Fruit fly (Drosophila melanogaster) whole organism, embryonic: ENCODE results near the gene nonA.

Experiments used
- ATbp ChIP-seq: fragments of 200-800 bp; sonication (Bioruptor generic); optimal IDR thresholded peaks from 2 replicates; lab custom pipeline; 2017; ENCODE audit warnings: missing biosample characterization, mild to moderate bottlenecking, missing genetic modification characterization, missing genetic modification reagents
- Blimp-1 ChIP-seq: fragments of 200-800 bp; sonication (Bioruptor generic); optimal IDR thresholded peaks from 3 replicates; lab custom pipeline; 2018; ENCODE audit warnings: missing biosample characterization, missing genetic modification characterization, mild to moderate bottlenecking, moderate library complexity, missing genetic modification reagents
- CG10147 ChIP-seq: fragments of 200-800 bp; sonication (Bioruptor generic); optimal IDR thresholded peaks from 2 replicates; lab custom pipeline; 2019; ENCODE audit warnings: missing biosample characterization, mild to moderate bottlenecking, missing genetic modification characterization, moderate library complexity
- CG10565 ChIP-seq: fragments of 200-800 bp; sonication (Bioruptor generic); optimal IDR thresholded peaks from 3 replicates; lab custom pipeline; 2016; ENCODE audit warnings: missing biosample characterization, mild to moderate bottlenecking, missing genetic modification characterization
- CG11560 ChIP-seq: fragments of 200-800 bp; sonication (Bioruptor generic); IDR thresholded peaks from 3 replicates; pipeline ENCODE4 v1.3.6; 2022; ENCODE audit warnings: missing biosample characterization, missing genetic modification characterization
- CG12236 ChIP-seq: fragments of 200-800 bp; sonication (Bioruptor generic); optimal IDR thresholded peaks from 2 replicates; lab custom pipeline; 2016; ENCODE audit warnings: missing biosample characterization, missing genetic modification characterization
- CG12299 ChIP-seq: fragments of 200-800 bp; sonication (Bioruptor generic); optimal IDR thresholded peaks from 2 replicates; lab custom pipeline; 2018; ENCODE audit warnings: missing biosample characterization, mild to moderate bottlenecking, missing genetic modification characterization
- CG12942 ChIP-seq: fragments of 200-800 bp; sonication (Bioruptor generic); optimal IDR thresholded peaks from 3 replicates; lab custom pipeline; 2016; ENCODE audit warnings: missing biosample characterization, missing genetic modification characterization
- CG18476 ChIP-seq: fragments of 200-800 bp; sonication (Bioruptor generic); optimal IDR thresholded peaks from 2 replicates; lab custom pipeline; 2016; ENCODE audit warnings: missing biosample characterization, mild to moderate bottlenecking, missing genetic modification characterization
- CG18599 ChIP-seq: fragments of 200-800 bp; sonication (Bioruptor generic); optimal IDR thresholded peaks from 3 replicates; lab custom pipeline; 2017; ENCODE audit warnings: missing biosample characterization, missing genetic modification characterization, mild to moderate bottlenecking, moderate library complexity, missing genetic modification reagents
- CG18764 ChIP-seq: fragments of 200-800 bp; sonication (Bioruptor generic); optimal IDR thresholded peaks from 3 replicates; lab custom pipeline; 2016; ENCODE audit warnings: missing biosample characterization, missing genetic modification characterization
- CG34224 ChIP-seq: fragments of 200-800 bp; sonication (Bioruptor generic); IDR thresholded peaks from 3 replicates; pipeline ENCODE4 v1.3.6; 2022; ENCODE audit warnings: missing biosample characterization, missing genetic modification characterization; ENCODE audit not compliant: partially characterized antibody
- CG42726 ChIP-seq: fragments of 200-800 bp; sonication (Bioruptor generic); IDR thresholded peaks from 2 replicates; pipeline ENCODE4 v1.3.6; 2022; ENCODE audit warnings: missing biosample characterization, missing genetic modification characterization; ENCODE audit not compliant: partially characterized antibody
- CG4820 ChIP-seq: fragments of 200-800 bp; sonication (Bioruptor generic); optimal IDR thresholded peaks from 3 replicates; lab custom pipeline; 2016; ENCODE audit warnings: missing biosample characterization, missing genetic modification characterization
- CG6254 ChIP-seq: fragments of 200-800 bp; sonication (Bioruptor generic); optimal IDR thresholded peaks from 3 replicates; lab custom pipeline; 2017; ENCODE audit warnings: mild to moderate bottlenecking, missing biosample characterization, missing genetic modification reagents, missing genetic modification characterization
- CG6683 ChIP-seq: fragments of 200-800 bp; sonication (Bioruptor generic); optimal IDR thresholded peaks from 2 replicates; lab custom pipeline; 2017; ENCODE audit warnings: missing biosample characterization, mild to moderate bottlenecking, missing genetic modification characterization, missing genetic modification reagents
- CG6765 ChIP-seq: fragments of 200-800 bp; sonication (Bioruptor generic); optimal IDR thresholded peaks from 3 replicates; lab custom pipeline; 2017; ENCODE audit warnings: missing biosample characterization, mild to moderate bottlenecking, missing genetic modification characterization
- CG6813 ChIP-seq: fragments of 200-800 bp; sonication (Bioruptor generic); optimal IDR thresholded peaks from 2 replicates; lab custom pipeline; 2017; ENCODE audit warnings: missing biosample characterization, missing genetic modification characterization, mild to moderate bottlenecking, moderate library complexity, missing genetic modification reagents
- CG7271 ChIP-seq: fragments of 200-800 bp; sonication (Bioruptor generic); optimal IDR thresholded peaks from 2 replicates; lab custom pipeline; 2018; ENCODE audit warnings: missing biosample characterization, mild to moderate bottlenecking, missing genetic modification characterization, moderate library complexity
- CG8359 ChIP-seq: fragments of 200-800 bp; sonication (Bioruptor generic); optimal IDR thresholded peaks from 2 replicates; lab custom pipeline; 2017; ENCODE audit warnings: missing biosample characterization, mild to moderate bottlenecking, missing genetic modification characterization, borderline replicate concordance
- CG8388 ChIP-seq: fragments of 200-800 bp; sonication (Bioruptor generic); optimal IDR thresholded peaks from 2 replicates; lab custom pipeline; 2019; ENCODE audit warnings: missing biosample characterization, mild to moderate bottlenecking, missing genetic modification characterization, moderate library complexity
- CG8924 ChIP-seq: fragments of 200-800 bp; optimal IDR thresholded peaks from 3 replicates; lab custom pipeline; 2019; ENCODE audit warnings: missing biosample characterization, mild to moderate bottlenecking, missing genetic modification characterization, moderate library complexity
- CG8944 ChIP-seq: fragments of 200-800 bp; sonication (Bioruptor generic); optimal IDR thresholded peaks from 3 replicates; lab custom pipeline; 2016; ENCODE audit warnings: missing biosample characterization, missing genetic modification characterization
- CG9797 ChIP-seq: fragments of 200-800 bp; sonication (Bioruptor generic); optimal IDR thresholded peaks from 3 replicates; lab custom pipeline; 2018; ENCODE audit warnings: missing biosample characterization, mild to moderate bottlenecking, missing genetic modification characterization
- CG9817 ChIP-seq: fragments of 200-800 bp; sonication (Bioruptor generic); optimal IDR thresholded peaks from 2 replicates; lab custom pipeline; 2018; ENCODE audit warnings: missing biosample characterization, mild to moderate bottlenecking, missing genetic modification characterization, moderate library complexity
- CTCF ChIP-seq: fragments of 200-800 bp; sonication (Bioruptor generic); optimal IDR thresholded peaks from 2 replicates; lab custom pipeline; 2017; ENCODE audit warnings: missing biosample characterization, mild to moderate bottlenecking, missing genetic modification characterization, moderate library complexity
- Chrac-16 ChIP-seq: fragments of 200-800 bp; sonication (Bioruptor generic); optimal IDR thresholded peaks from 3 replicates; lab custom pipeline; 2016; ENCODE audit warnings: missing biosample characterization, missing genetic modification characterization
- CrebB ChIP-seq: fragments of 200-800 bp; sonication (Bioruptor generic); optimal IDR thresholded peaks from 3 replicates; lab custom pipeline; 2018; ENCODE audit warnings: missing biosample characterization, mild to moderate bottlenecking, missing genetic modification characterization
- Doc3 ChIP-seq: fragments of 200-800 bp; sonication (Bioruptor generic); IDR thresholded peaks from 3 replicates; pipeline ENCODE4 v1.3.6; 2022; ENCODE audit warnings: missing biosample characterization, missing genetic modification characterization; ENCODE audit not compliant: partially characterized antibody
- Gsc ChIP-seq: fragments of 200-800 bp; sonication (Bioruptor generic); IDR thresholded peaks from 2 replicates; pipeline ENCODE4 v1.3.6; 2022; ENCODE audit warnings: missing biosample characterization, missing genetic modification characterization
- Hmx ChIP-seq: fragments of 200-800 bp; sonication (Bioruptor generic); optimal IDR thresholded peaks from 2 replicates; lab custom pipeline; 2016; ENCODE audit warnings: missing biosample characterization, missing genetic modification characterization
- Hsf ChIP-seq: fragments of 200-800 bp; sonication (Bioruptor generic); optimal IDR thresholded peaks from 3 replicates; lab custom pipeline; 2016; ENCODE audit warnings: missing biosample characterization, missing genetic modification characterization
- NC2β ChIP-seq: fragments of 200-800 bp; sonication (Bioruptor generic); optimal IDR thresholded peaks from 2 replicates; lab custom pipeline; 2016; ENCODE audit warnings: missing biosample characterization, missing genetic modification characterization
- Oaz ChIP-seq: fragments of 200-800 bp; sonication (Bioruptor generic); IDR thresholded peaks from 2 replicates; pipeline ENCODE4 v1.3.6; 2022; ENCODE audit warnings: missing biosample characterization, missing genetic modification characterization
- Side ChIP-seq: fragments of 200-800 bp; sonication (Bioruptor generic); optimal IDR thresholded peaks from 2 replicates; lab custom pipeline; 2016; ENCODE audit warnings: missing biosample characterization, missing genetic modification characterization
- Spps ChIP-seq: fragments of 200-800 bp; sonication (Bioruptor generic); optimal IDR thresholded peaks from 2 replicates; lab custom pipeline; 2018; ENCODE audit warnings: missing biosample characterization, mild to moderate bottlenecking, missing genetic modification characterization
- Taf1 ChIP-seq: fragments of 200-800 bp; sonication (Bioruptor generic); IDR thresholded peaks from 2 replicates; pipeline ENCODE4 v1.3.6; 2022; ENCODE audit warnings: missing biosample characterization, missing genetic modification characterization
- ase ChIP-seq: fragments of 200-800 bp; sonication (Bioruptor generic); IDR thresholded peaks from 3 replicates; pipeline ENCODE4 v1.3.6; 2022; ENCODE audit warnings: missing biosample characterization, missing genetic modification characterization
- bigmax ChIP-seq: fragments of 200-800 bp; sonication (Bioruptor generic); optimal IDR thresholded peaks from 2 replicates; lab custom pipeline; 2018; ENCODE audit warnings: missing biosample characterization, mild to moderate bottlenecking, missing genetic modification characterization
- cg ChIP-seq: fragments of 200-800 bp; sonication (Bioruptor generic); optimal IDR thresholded peaks from 3 replicates; lab custom pipeline; 2019; ENCODE audit warnings: missing biosample characterization, mild to moderate bottlenecking, missing genetic modification characterization, moderate library complexity
- crc ChIP-seq: fragments of 200-800 bp; sonication (Bioruptor generic); optimal IDR thresholded peaks from 2 replicates; lab custom pipeline; 2016; ENCODE audit warnings: missing biosample characterization, missing genetic modification characterization
- en ChIP-seq: fragments of 200-800 bp; sonication (Bioruptor generic); optimal IDR thresholded peaks from 2 replicates; lab custom pipeline; 2016; ENCODE audit warnings: missing biosample characterization, missing genetic modification characterization
- klu ChIP-seq: fragments of 200-800 bp; sonication (Bioruptor generic); IDR thresholded peaks from 2 replicates; pipeline ENCODE4 v1.3.6; 2022; ENCODE audit warnings: missing biosample characterization, missing genetic modification characterization
- lmd ChIP-seq: fragments of 200-800 bp; sonication (Bioruptor generic); IDR thresholded peaks from 2 replicates; pipeline ENCODE4 v1.3.6; 2022; ENCODE audit warnings: missing biosample characterization, missing genetic modification characterization
- pnt ChIP-seq: fragments of 200-800 bp; sonication (Bioruptor generic); optimal IDR thresholded peaks from 3 replicates; lab custom pipeline; 2016; ENCODE audit warnings: missing biosample characterization, missing genetic modification characterization
- rib ChIP-seq: fragments of 200-800 bp; sonication (Bioruptor generic); IDR thresholded peaks from 2 replicates; pipeline ENCODE4 v1.3.6; 2022; ENCODE audit warnings: missing biosample characterization, missing genetic modification characterization
- ro ChIP-seq: fragments of 200-800 bp; sonication (Bioruptor generic); IDR thresholded peaks from 2 replicates; pipeline ENCODE4 v1.3.6; 2022; ENCODE audit warnings: missing biosample characterization, missing genetic modification characterization
- stc ChIP-seq: fragments of 200-800 bp; sonication (Bioruptor generic); IDR thresholded peaks from 2 replicates; pipeline ENCODE4 v1.3.6; 2022; ENCODE audit warnings: missing biosample characterization, missing genetic modification characterization
- tin ChIP-seq: fragments of 200-800 bp; sonication (Bioruptor generic); optimal IDR thresholded peaks from 3 replicates; lab custom pipeline; 2016; ENCODE audit warnings: missing biosample characterization, missing genetic modification characterization
- ttk ChIP-seq: fragments of 200-800 bp; sonication (Bioruptor generic); IDR thresholded peaks from 2 replicates; pipeline ENCODE4 v2.1.2; 2022; ENCODE audit warnings: missing biosample characterization, missing genetic modification characterization
- zf30C ChIP-seq: fragments of 200-800 bp; sonication (Bioruptor generic); optimal IDR thresholded peaks from 3 replicates; lab custom pipeline; 2018; ENCODE audit warnings: missing biosample characterization, mild to moderate bottlenecking, missing genetic modification characterization

Gene nonA

dm6 chrX:16335107-16335642, 26.2 kb upstream of the nonA start (continued):
- TF ChIP-seq CG7271 = no peak
- TF ChIP-seq Taf1 = no peak
- TF ChIP-seq CrebB (tag; lab: Kevin White, UChicago) = no peak
- no peak for TF ChIP-seq bigmax (GFP tag; lab: Kevin White, UChicago)
- 0 out of 2 replicates have a peak, but pooled peaks have one; percentile 8 for TF ChIP-seq ro (GFP tag; lab: Robert Waterston, UW)
- no peak; the same call in 1 of the 2 replicates for TF ChIP-seq Oaz (GFP tag; lab: Robert Waterston, UW)
- TF ChIP-seq CG6813 (GFP tag; lab: Kevin White, UChicago) = peak; percentile 68
- TF ChIP-seq ttk = peak; percentile 72
- peak; percentile 42 for TF ChIP-seq CG12236 (GFP tag; lab: Kevin White, UChicago)
- peak; percentile 74 for TF ChIP-seq CG6765
- peak; percentile 72 for TF ChIP-seq lmd
- TF ChIP-seq CG18599 (GFP tag; lab: Kevin White, UChicago) = peak; percentile 82
- no peak for TF ChIP-seq CTCF (GFP tag; lab: Kevin White, UChicago)
- TF ChIP-seq Hsf (GFP tag; lab: Kevin White, UChicago) = peak; percentile 76
- TF ChIP-seq CG8359 (GFP tag; lab: Kevin White, UChicago) = no peak
- peak; percentile 56 for TF ChIP-seq CG4820 (GFP tag; lab: Kevin White, UChicago)
- peak; percentile 75 for TF ChIP-seq ase (GFP tag; lab: Robert Waterston, UW)
- TF ChIP-seq crc (GFP tag; lab: Kevin White, UChicago) = peak; percentile 38
- TF ChIP-seq NC2β (GFP tag; lab: Kevin White, UChicago) = peak; percentile 57
- TF ChIP-seq Chrac-16 (GFP tag; lab: Kevin White, UChicago) = peak; percentile 71
- TF ChIP-seq CG6683 (GFP tag; lab: Kevin White, UChicago) = no peak
- peak; percentile 46 for TF ChIP-seq CG12942
- no peak for TF ChIP-seq Doc3 (GFP tag; lab: Robert Waterston, UW)
- peak; percentile 83 for TF ChIP-seq stc (GFP tag; lab: Robert Waterston, UW)
- TF ChIP-seq CG11560 (tag; lab: Robert Waterston, UW) = no peak
- TF ChIP-seq zf30C (GFP tag; lab: Kevin White, UChicago) = no peak
- TF ChIP-seq CG9817 = no peak
- peak; percentile 42 for TF ChIP-seq CG8944
- TF ChIP-seq CG18476 = peak; percentile 52
- no peak for TF ChIP-seq Gsc (GFP tag; lab: Robert Waterston, UW)
- TF ChIP-seq Hmx (GFP tag; lab: Kevin White, UChicago) = peak; percentile 65
- no peak for TF ChIP-seq CG10565 (GFP tag; lab: Kevin White, UChicago)
- no peak for TF ChIP-seq cg (GFP tag; lab: Kevin White, UChicago)
- no peak for TF ChIP-seq CG34224 (GFP tag; lab: Robert Waterston, UW)
- peak; percentile 49 for TF ChIP-seq Side (GFP tag; lab: Kevin White, UChicago)
- no peak for TF ChIP-seq CG42726 (GFP tag; lab: Robert Waterston, UW)
- no peak for TF ChIP-seq Spps (tag; lab: Kevin White, UChicago)
- peak; percentile 60 for TF ChIP-seq CG18764 (GFP tag; lab: Kevin White, UChicago)
- TF ChIP-seq ATbp = peak; percentile 29
- peak; percentile 77 for TF ChIP-seq tin (GFP tag; lab: Kevin White, UChicago)
- TF ChIP-seq CG8924 (tag; lab: Kevin White, UChicago) = peak; percentile 8
- TF ChIP-seq klu (GFP tag; lab: Robert Waterston, UW) = 0 out of 2 replicates have a peak, but pooled peaks have one; percentile 40
- TF ChIP-seq Blimp-1 (GFP tag; lab: Kevin White, UChicago) = peak; percentile 55
- TF ChIP-seq CG8388 (GFP tag; lab: Kevin White, UChicago) = peak; percentile 57
- TF ChIP-seq CG10147 (GFP tag; lab: Kevin White, UChicago) = peak; percentile 33
- no peak for TF ChIP-seq CG9797 (GFP tag; lab: Kevin White, UChicago)
- TF ChIP-seq CG6254 (GFP tag; lab: Kevin White, UChicago) = peak; percentile 42
- peak; percentile 13 for TF ChIP-seq CG12299 (tag; lab: Kevin White, UChicago)
- no peak for TF ChIP-seq en (GFP tag; lab: Kevin White, UChicago)
- peak; percentile 86 for TF ChIP-seq rib (GFP tag; lab: Robert Waterston, UW)
- TF ChIP-seq pnt = peak; percentile 43
